Worm (Caenorhabditis elegans): Measurements from ENCODE around the gene swt-4.

ce11 chrIII:10636493-10637031, 7.6 kb upstream of the swt-4 start:
- TF ChIP-seq hlh-30 (tag; optimal IDR thresholded peaks at IDR 0.05; ENCODE audit: insufficient read depth) = no peak
- no peak for TF ChIP-seq nfya-1 (tag; optimal IDR thresholded peaks at IDR 0.05)
- TF ChIP-seq ztf-16 (tag; optimal IDR thresholded peaks at IDR 0.05) = no peak
- TF ChIP-seq hlh-6 (tag; optimal IDR thresholded peaks at IDR 0.05) = no peak
- TF ChIP-seq nhr-232 (tag; optimal IDR thresholded peaks at IDR 0.05) = no peak
- TF ChIP-seq madf-2 (tag; optimal IDR thresholded peaks at IDR 0.05) = no peak
- no peak for TF ChIP-seq ama-1 (optimal IDR thresholded peaks at IDR 0.05)
- TF ChIP-seq K02D7.2 (tag; optimal IDR thresholded peaks at IDR 0.05) = no peak

All from whole organism, late embryonic.